Worm (Caenorhabditis elegans) whole organism, L1 larva: Measurements from ENCODE around the gene rpb-8.

Experiments
- ceh-63 ChIP-seq: fragments of 200-800 bp; sonication (Bioruptor generic); optimal IDR thresholded peaks from 2 replicates; lab custom pipeline; 2018; ENCODE audit warnings: mild to moderate bottlenecking, missing genetic modification characterization, missing compliant biosample characterization
- elt-2 ChIP-seq: sonication (generic microtip); optimal IDR thresholded peaks from 2 replicates; lab custom pipeline; 2016; ENCODE audit warnings: missing genetic modification characterization, mild to moderate bottlenecking, inconsistent platforms, missing compliant biosample characterization, missing genetic modification reagents
- lin-39 ChIP-seq: fragments of 150-350 bp; optimal IDR thresholded peaks from 2 replicates; lab custom pipeline; 2014; ENCODE audit warnings: missing biosample characterization, missing genetic modification reagents, missing genetic modification characterization
- lsy-2 ChIP-seq, 2 experiments: fragments of 150-350 bp; optimal IDR thresholded peaks; 2 replicates each; lab custom pipeline; 2014; ENCODE audit warnings: missing biosample characterization in 2 of 2, missing genetic modification characterization in 2 of 2
- mab-9 ChIP-seq: fragments of 200-800 bp; sonication (Bioruptor generic); IDR thresholded peaks from 2 replicates; pipeline ENCODE4 v1.3.6; 2022; ENCODE audit warnings: missing genetic modification reagents, missing genetic modification characterization, missing compliant biosample characterization
- nhr-11 ChIP-seq: fragments of 150-350 bp; optimal IDR thresholded peaks from 2 replicates; lab custom pipeline; 2014; ENCODE audit warnings: missing biosample characterization, missing genetic modification characterization
- nhr-85 ChIP-seq: sonication (generic microtip); peaks from one replicate; lab custom pipeline; 2016; ENCODE audit warnings: missing genetic modification characterization, inconsistent platforms, missing compliant biosample characterization
- nhr-90 ChIP-seq: sonication (generic microtip); optimal IDR thresholded peaks from 2 replicates; lab custom pipeline; 2016; ENCODE audit warnings: mild to moderate bottlenecking, missing genetic modification characterization, missing compliant biosample characterization; ENCODE audit not compliant: poor library complexity
- skn-1 ChIP-seq: fragments of 150-350 bp; optimal IDR thresholded peaks from 2 replicates; lab custom pipeline; 2014; ENCODE audit warnings: missing biosample characterization, missing genetic modification characterization
- unc-62 ChIP-seq: fragments of 150-350 bp; optimal IDR thresholded peaks from 2 replicates; lab custom pipeline; 2014; ENCODE audit warnings: missing biosample characterization, missing genetic modification reagents, missing genetic modification characterization
- ztf-4 ChIP-seq: fragments of 150-350 bp; optimal IDR thresholded peaks from 2 replicates; lab custom pipeline; 2014; ENCODE audit warnings: missing biosample characterization, missing genetic modification characterization

DNA sequence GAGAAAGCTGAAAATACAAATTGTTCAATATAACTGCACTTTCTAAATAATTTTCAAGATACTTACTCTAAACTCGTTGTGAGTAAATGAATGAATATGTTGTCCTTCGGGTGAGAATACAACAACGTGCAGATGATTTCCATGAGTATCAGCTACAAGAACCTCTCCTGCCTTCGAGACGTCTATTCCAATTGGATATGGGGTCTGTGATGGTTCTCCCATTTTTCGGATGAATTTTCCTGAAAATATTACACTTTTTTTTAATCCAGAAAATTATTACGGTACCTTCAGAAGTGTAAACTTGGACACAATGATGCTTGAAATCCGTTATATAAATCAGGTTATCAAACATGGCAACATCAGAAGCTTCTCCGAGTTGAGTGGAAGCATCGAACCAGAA lies 22.5 kb downstream of the rpb-8 start:
- TF ChIP-seq nhr-85 (tag; lab: Kevin White, UChicago) (no peak), elt-2 (no peak), unc-62 (GFP tag; lab: Kevin White, UChicago) (no peak), nhr-11 (no peak), mab-9 (GFP tag; lab: Robert Waterston, UW) (no peak), ceh-63 (no peak), lsy-2 (tag; optimal IDR thresholded peaks at IDR 0.05; lab: Kevin White, UChicago) (no peak), nhr-90 (tag; lab: Kevin White, UChicago) (no peak), ztf-4 (tag; lab: Kevin White, UChicago) (no peak), skn-1 (tag; lab: Kevin White, UChicago) (no peak), lin-39 (tag; lab: Kevin White, UChicago) (no peak)
